Worm (Caenorhabditis elegans): ENCODE measurements around the gene ZK632.12.

Gene ZK632.12

ce11 chrIII:9825073-9825828 lies 5.4 kb upstream of the ZK632.12 start, which contains the start of gene ZK632.9 (continued):
- TF ChIP-seq nhr-20 (tag; optimal IDR thresholded peaks at IDR 0.05) (no peak), ets-5 (GFP tag; IDR thresholded peaks at IDR 0.05) (no peak), swsn-7 (tag; optimal IDR thresholded peaks at IDR 0.05) (no peak), sptf-1 (tag; optimal IDR thresholded peaks at IDR 0.05) (no peak), hlh-4 (tag; optimal IDR thresholded peaks at IDR 0.05) (no peak), nhr-77 (tag; optimal IDR thresholded peaks at IDR 0.05) (no peak), lin-39 (tag; optimal IDR thresholded peaks at IDR 0.05) (no peak), fos-1 (tag; optimal IDR thresholded peaks at IDR 0.05) (no peak), mef-2 (tag; optimal IDR thresholded peaks at IDR 0.05) (no peak), lir-3 (tag; optimal IDR thresholded peaks at IDR 0.05; ENCODE audit: poor library complexity) (no peak), unc-30 (tag; optimal IDR thresholded peaks at IDR 0.05) (no peak), sup-37 (GFP tag; optimal IDR thresholded peaks at IDR 0.05) (no peak), aly-2 (tag; optimal IDR thresholded peaks at IDR 0.05) (no peak), ceh-90 (tag; optimal IDR thresholded peaks at IDR 0.05) (no peak), F16B12.6 (tag; optimal IDR thresholded peaks at IDR 0.05) (peak; percentile 30), unc-98 (GFP tag; IDR thresholded peaks at IDR 0.05) (no peak), pqm-1 (tag; optimal IDR thresholded peaks at IDR 0.05) (no peak), lin-14 (GFP tag; optimal IDR thresholded peaks at IDR 0.05) (peak; percentile 31), dsc-1 (tag; optimal IDR thresholded peaks at IDR 0.05) (no peak), blmp-1 (tag; optimal IDR thresholded peaks at IDR 0.05) (peak; percentile 58)

ce11 chrIII:9826005-9826404 lies 4.6 kb upstream of the ZK632.12 start:
- no peak for TF ChIP-seq tlp-1 (tag; optimal IDR thresholded peaks at IDR 0.05)
- no peak for TF ChIP-seq ceh-8 (GFP tag; optimal IDR thresholded peaks at IDR 0.05)
- TF ChIP-seq pqm-1 (tag; optimal IDR thresholded peaks at IDR 0.05), result no peak
- peak; percentile 41 for TF ChIP-seq fos-1 (tag; optimal IDR thresholded peaks at IDR 0.05)
- peak; percentile 62 for TF ChIP-seq lin-13 (GFP tag; optimal IDR thresholded peaks at IDR 0.05)
- no peak for TF ChIP-seq mef-2 (tag; optimal IDR thresholded peaks at IDR 0.05)
- TF ChIP-seq rnt-1 (tag; optimal IDR thresholded peaks at IDR 0.05), result peak; percentile 53
- TF ChIP-seq lin-39 (tag; optimal IDR thresholded peaks at IDR 0.05), result no peak
- TF ChIP-seq nhr-77 (tag; optimal IDR thresholded peaks at IDR 0.05), result peak; percentile 1
- no peak for TF ChIP-seq ceh-88 (GFP tag; IDR thresholded peaks at IDR 0.05)
- TF ChIP-seq nhr-28 (tag; optimal IDR thresholded peaks at IDR 0.05), result no peak
- TF ChIP-seq tbx-2 (tag; optimal IDR thresholded peaks at IDR 0.05), result peak; percentile 56
- TF ChIP-seq alr-1 (tag; optimal IDR thresholded peaks at IDR 0.05; ENCODE audit: borderline replicate concordance), result no peak
- no peak for TF ChIP-seq nhr-237 (tag; optimal IDR thresholded peaks at IDR 0.05)
- TF ChIP-seq mdl-1 (tag; optimal IDR thresholded peaks at IDR 0.05), result peak in 1 of 2 experiments; percentile 66
- peak; percentile 82 for TF ChIP-seq lin-14 (GFP tag; optimal IDR thresholded peaks at IDR 0.05)
- TF ChIP-seq unc-30 (tag; optimal IDR thresholded peaks at IDR 0.05), result no peak
- TF ChIP-seq snu-23 (GFP tag; optimal IDR thresholded peaks at IDR 0.05), result peak; percentile 75
- TF ChIP-seq snpc-4 (tag; optimal IDR thresholded peaks at IDR 0.05), result no peak
- TF ChIP-seq grh-1 (GFP tag; IDR thresholded peaks at IDR 0.05), result 0 out of 2 replicates have a peak, but pooled peaks have one; percentile 10
- TF ChIP-seq nhr-20 (tag; optimal IDR thresholded peaks at IDR 0.05), result peak; percentile 71
- TF ChIP-seq nhr-85 (tag), result peak; percentile 86
- TF ChIP-seq jun-1 (tag; optimal IDR thresholded peaks at IDR 0.05), result peak; percentile 17
- TF ChIP-seq aly-2 (tag; optimal IDR thresholded peaks at IDR 0.05), result peak; percentile 15
- no peak for TF ChIP-seq egl-13 (tag; optimal IDR thresholded peaks at IDR 0.05)
- no peak for TF ChIP-seq zag-1 (tag; optimal IDR thresholded peaks at IDR 0.05)
- TF ChIP-seq hlh-4 (tag; optimal IDR thresholded peaks at IDR 0.05), result no peak
- TF ChIP-seq ceh-82 (tag; optimal IDR thresholded peaks at IDR 0.05), result peak in 1 of 3 experiments; percentile 25
- TF ChIP-seq sptf-1 (tag; optimal IDR thresholded peaks at IDR 0.05), result no peak
- peak; percentile 28 for TF ChIP-seq irx-1 (tag; optimal IDR thresholded peaks at IDR 0.05)
- no peak for TF ChIP-seq vab-15 (tag; optimal IDR thresholded peaks at IDR 0.05)
- TF ChIP-seq sox-4 (tag; optimal IDR thresholded peaks at IDR 0.05), result no peak
- peak; percentile 11 for TF ChIP-seq lir-3 (tag; optimal IDR thresholded peaks at IDR 0.05; ENCODE audit: poor library complexity)
- TF ChIP-seq swsn-7 (tag; optimal IDR thresholded peaks at IDR 0.05), result peak; percentile 56
- TF ChIP-seq ama-1 (optimal IDR thresholded peaks at IDR 0.05), result peak; percentile 89
- peak; percentile 76 for TF ChIP-seq mep-1 (tag; optimal IDR thresholded peaks at IDR 0.05)
- peak; percentile 43 for TF ChIP-seq blmp-1 (tag; optimal IDR thresholded peaks at IDR 0.05)
- TF ChIP-seq elt-3 (tag; optimal IDR thresholded peaks at IDR 0.05), result no peak
- no peak for TF ChIP-seq efl-3 (GFP tag; optimal IDR thresholded peaks at IDR 0.05)
- no peak for TF ChIP-seq isw-1 (GFP tag; IDR thresholded peaks at IDR 0.05)
- TF ChIP-seq fkh-10 (GFP tag; optimal IDR thresholded peaks at IDR 0.05), result no peak
- TF ChIP-seq nhr-90 (tag; optimal IDR thresholded peaks at IDR 0.05; ENCODE audit: poor library complexity), result peak; percentile 42
- TF ChIP-seq unc-62 (GFP tag; optimal IDR thresholded peaks at IDR 0.05), result no peak

All from whole organism, L1 larva.